Fruit fly (Drosophila melanogaster): ENCODE measurements around the gene CecB.

DNA sequence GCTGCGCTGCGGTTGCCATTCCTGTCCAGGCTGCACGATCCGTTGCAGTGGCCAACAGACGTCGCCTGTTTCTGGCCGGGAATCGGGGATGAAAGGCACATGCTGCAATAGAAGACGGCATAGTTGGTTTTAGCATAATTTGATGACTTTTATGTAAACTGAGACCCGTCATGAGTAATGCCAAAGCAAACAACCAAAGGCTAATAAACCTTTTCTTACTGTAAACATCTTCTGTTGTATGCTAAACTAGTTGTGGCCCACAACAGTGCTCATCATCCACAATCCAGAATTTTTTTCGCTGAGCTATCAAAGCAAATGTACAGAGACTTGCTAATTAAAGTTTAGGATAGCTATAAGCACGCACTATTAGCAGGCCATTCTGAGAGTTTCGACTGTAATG lies 14.8 kb downstream of the CecB start:
- no peak for TF ChIP-seq CG12605 (GFP tag; IDR thresholded peaks at IDR 0.05)
- no peak for TF ChIP-seq CG13204 (GFP tag; optimal IDR thresholded peaks at IDR 0.05)
- no peak for TF ChIP-seq CG15710 (tag; optimal IDR thresholded peaks at IDR 0.05)
- TF ChIP-seq EcR (GFP tag; optimal IDR thresholded peaks at IDR 0.05): no peak
- TF ChIP-seq CG10348 (GFP tag; IDR thresholded peaks at IDR 0.05): no peak
- no peak for TF ChIP-seq Pif1A (GFP tag; optimal IDR thresholded peaks at IDR 0.05)
- no peak for TF ChIP-seq rn (GFP tag; IDR thresholded peaks at IDR 0.05)
- TF ChIP-seq Pif1B (GFP tag; optimal IDR thresholded peaks at IDR 0.05): no peak
- TF ChIP-seq Snoo (tag; optimal IDR thresholded peaks at IDR 0.05): no peak
- TF ChIP-seq CG32121 (GFP tag; IDR thresholded peaks at IDR 0.05): no peak
- TF ChIP-seq fd96Ca (GFP tag; IDR thresholded peaks at IDR 0.05): no peak

Measured in whole organism, pupa.